Worm (Caenorhabditis elegans) whole organism, young adult: ENCODE measurements around the gene idpp-2.

Experiments used
- F39B2.1 ChIP-seq: fragments of 200-800 bp; sonication (Bioruptor generic); IDR thresholded peaks from 2 replicates; pipeline ENCODE4 v1.3.6; 2022; ENCODE audit warnings: missing genetic modification reagents, missing genetic modification characterization, missing compliant biosample characterization
- F52B5.7 ChIP-seq: sonication (generic microtip); optimal IDR thresholded peaks from 2 replicates; lab custom pipeline; 2016; ENCODE audit warnings: mild to moderate bottlenecking, missing genetic modification characterization, missing compliant biosample characterization
- F55B11.4 ChIP-seq: sonication (generic microtip); optimal IDR thresholded peaks from 2 replicates; lab custom pipeline; 2016; ENCODE audit warnings: missing compliant biosample characterization, missing genetic modification characterization, borderline replicate concordance; ENCODE audit not compliant: insufficient read depth
- F57A8.1 ChIP-seq: fragments of 200-800 bp; sonication (Bioruptor generic); optimal IDR thresholded peaks from 2 replicates; lab custom pipeline; 2018; ENCODE audit warnings: mild to moderate bottlenecking, missing genetic modification characterization, moderate library complexity, missing compliant biosample characterization
- K11D2.4 ChIP-seq: fragments of 200-800 bp; sonication (Bioruptor generic); IDR thresholded peaks from 2 replicates; pipeline ENCODE4 v1.3.6; 2022; ENCODE audit warnings: missing genetic modification reagents, missing genetic modification characterization, missing compliant biosample characterization
- K12H6.12 ChIP-seq: fragments of 200-800 bp; sonication (Bioruptor generic); optimal IDR thresholded peaks from 2 replicates; lab custom pipeline; 2018; ENCODE audit warnings: mild to moderate bottlenecking, missing genetic modification characterization, missing compliant biosample characterization
- Y53F4B.3 ChIP-seq: fragments of 200-800 bp; sonication (Bioruptor generic); IDR thresholded peaks from 2 replicates; pipeline ENCODE4 v1.3.6; 2022; ENCODE audit warnings: missing genetic modification reagents, missing genetic modification characterization, missing compliant biosample characterization
- Y56A3A.18 ChIP-seq: fragments of 200-800 bp; sonication (Bioruptor generic); IDR thresholded peaks from 2 replicates; pipeline ENCODE4 v1.3.6; 2022; ENCODE audit warnings: missing genetic modification reagents, missing genetic modification characterization, missing compliant biosample characterization
- Y79H2A.3 ChIP-seq: fragments of 200-800 bp; sonication (Bioruptor generic); conservative IDR thresholded peaks from 2 replicates; pipeline ENCODE4 v1.3.6; 2022; ENCODE audit warnings: missing genetic modification reagents, missing genetic modification characterization, missing compliant biosample characterization
- aptf-2 ChIP-seq: fragments of 200-800 bp; sonication (Bioruptor generic); conservative IDR thresholded peaks from 2 replicates; pipeline ENCODE4 v1.3.6; 2022; ENCODE audit warnings: missing genetic modification reagents, missing genetic modification characterization, missing compliant biosample characterization
- attf-6 ChIP-seq: fragments of 200-800 bp; sonication (Bioruptor generic); IDR thresholded peaks from 2 replicates; pipeline ENCODE4 v1.3.6; 2022; ENCODE audit warnings: missing genetic modification reagents, missing genetic modification characterization, missing compliant biosample characterization
- cebp-2 ChIP-seq: fragments of 200-800 bp; sonication (Bioruptor generic); IDR thresholded peaks from 2 replicates; pipeline ENCODE4 v1.3.6; 2022; ENCODE audit warnings: missing genetic modification characterization, missing compliant biosample characterization
- chd-7 ChIP-seq: sonication (generic microtip); optimal IDR thresholded peaks from 2 replicates; lab custom pipeline; 2016; ENCODE audit warnings: mild to moderate bottlenecking, missing genetic modification characterization, moderate library complexity, missing compliant biosample characterization
- efl-1 ChIP-seq: fragments of 150-350 bp; optimal IDR thresholded peaks from 2 replicates; lab custom pipeline; 2014; ENCODE audit warnings: missing biosample characterization, missing genetic modification reagents, missing genetic modification characterization
- egl-44 ChIP-seq: fragments of 200-800 bp; sonication (Bioruptor generic); IDR thresholded peaks from 2 replicates; pipeline ENCODE4 v1.3.6; 2022; ENCODE audit warnings: missing genetic modification reagents, missing genetic modification characterization, missing compliant biosample characterization
- fkh-3 ChIP-seq: sonication (generic microtip); optimal IDR thresholded peaks from 2 replicates; lab custom pipeline; 2016; ENCODE audit warnings: mild to moderate bottlenecking, missing genetic modification characterization, missing compliant biosample characterization
- gei-17 ChIP-seq: fragments of 200-800 bp; sonication (Bioruptor generic); optimal IDR thresholded peaks from 2 replicates; lab custom pipeline; 2018; ENCODE audit warnings: mild to moderate bottlenecking, missing genetic modification characterization, missing compliant biosample characterization
- hmg-1.2 ChIP-seq: fragments of 200-800 bp; sonication (Bioruptor generic); IDR thresholded peaks from 2 replicates; pipeline ENCODE4 v1.3.6; 2022; ENCODE audit warnings: missing genetic modification reagents, missing genetic modification characterization, missing compliant biosample characterization
- hmg-20 ChIP-seq: fragments of 200-800 bp; sonication (Bioruptor generic); IDR thresholded peaks from 2 replicates; pipeline ENCODE4 v1.3.6; 2022; ENCODE audit warnings: missing genetic modification reagents, missing genetic modification characterization, missing compliant biosample characterization
- hrde-1 ChIP-seq: sonication (generic microtip); optimal IDR thresholded peaks from 2 replicates; lab custom pipeline; 2016; ENCODE audit warnings: missing genetic modification characterization, mild to moderate bottlenecking, missing compliant biosample characterization, moderate library complexity, missing genotype, missing genetic modification reagents, borderline replicate concordance
- lin-35 ChIP-seq, 3 experiments: fragments of 150-350 bp in 2 of 3; sonication (generic microtip) in 1 of 3; optimal IDR thresholded peaks; 2 replicates each; lab custom pipeline; 2014 to 2018; ENCODE audit warnings: missing biosample characterization in 3 of 3, missing genetic modification characterization in 3 of 3, missing genetic modification reagents in 3 of 3
- lir-1 ChIP-seq: fragments of 200-800 bp; sonication (Bioruptor generic); conservative IDR thresholded peaks from 2 replicates; pipeline ENCODE4 v1.3.6; 2022; ENCODE audit warnings: missing genetic modification reagents, missing genetic modification characterization, missing compliant biosample characterization
- madf-3 ChIP-seq: fragments of 200-800 bp; sonication (Bioruptor generic); IDR thresholded peaks from 2 replicates; pipeline ENCODE4 v1.3.6; 2022; ENCODE audit warnings: missing genetic modification reagents, missing genetic modification characterization, missing compliant biosample characterization
- mel-28 ChIP-seq: sonication (generic microtip); optimal IDR thresholded peaks from 2 replicates; lab custom pipeline; 2016; ENCODE audit warnings: borderline replicate concordance, mild to moderate bottlenecking, missing genetic modification characterization, missing compliant biosample characterization
- mxl-1 ChIP-seq: sonication (generic microtip); optimal IDR thresholded peaks from 2 replicates; lab custom pipeline; 2016; ENCODE audit warnings: missing genetic modification characterization, missing compliant biosample characterization
- nfyb-1 ChIP-seq: fragments of 200-800 bp; sonication (Bioruptor generic); IDR thresholded peaks from 2 replicates; pipeline ENCODE4 v1.3.6; 2022; ENCODE audit warnings: missing genetic modification reagents, missing genetic modification characterization, missing compliant biosample characterization
- nhr-27 ChIP-seq: fragments of 200-800 bp; sonication (Bioruptor generic); optimal IDR thresholded peaks from 2 replicates; lab custom pipeline; 2018; ENCODE audit warnings: mild to moderate bottlenecking, missing genetic modification characterization, moderate library complexity, missing compliant biosample characterization
- nhr-80 ChIP-seq: sonication (generic microtip); optimal IDR thresholded peaks from 2 replicates; lab custom pipeline; 2016; ENCODE audit warnings: missing genetic modification characterization, missing compliant biosample characterization
- nhr-90 ChIP-seq: sonication (generic microtip); optimal IDR thresholded peaks from 2 replicates; lab custom pipeline; 2016; ENCODE audit warnings: missing genotype, mild to moderate bottlenecking, missing genetic modification characterization, missing compliant biosample characterization
- rec-8 ChIP-seq, 2 experiments: sonication (generic microtip); optimal IDR thresholded peaks; 2 replicates each; lab custom pipeline; 2016; ENCODE audit warnings: mild to moderate bottlenecking in 2 of 2, missing genetic modification characterization in 2 of 2, missing genetic modification reagents in 2 of 2, missing genotype in 2 of 2, missing biosample characterization in 1 of 2, missing compliant biosample characterization in 1 of 2, moderate library complexity in 1 of 2
- repo-1 ChIP-seq: sonication (generic microtip); optimal IDR thresholded peaks from 2 replicates; lab custom pipeline; 2017; ENCODE audit warnings: mild to moderate bottlenecking, missing genetic modification characterization, missing compliant biosample characterization
- sea-2 ChIP-seq: fragments of 200-800 bp; sonication (Bioruptor generic); IDR thresholded peaks from 2 replicates; pipeline ENCODE4 v1.3.6; 2022; ENCODE audit warnings: missing genetic modification characterization, missing compliant biosample characterization
- tbx-9 ChIP-seq: sonication (generic microtip); optimal IDR thresholded peaks from 2 replicates; lab custom pipeline; 2016; ENCODE audit warnings: borderline replicate concordance, missing genetic modification characterization, inconsistent platforms, missing compliant biosample characterization
- tlf-1 ChIP-seq: fragments of 200-800 bp; sonication (Bioruptor generic); optimal IDR thresholded peaks from 2 replicates; lab custom pipeline; 2018; ENCODE audit warnings: mild to moderate bottlenecking, missing genetic modification characterization, missing compliant biosample characterization
- unc-62 ChIP-seq: fragments of 150-350 bp; optimal IDR thresholded peaks from 2 replicates; lab custom pipeline; 2014; ENCODE audit warnings: missing biosample characterization, missing genetic modification reagents, missing genetic modification characterization
- zfh-2 ChIP-seq: fragments of 200-800 bp; sonication (Bioruptor generic); conservative IDR thresholded peaks from 2 replicates; pipeline ENCODE4 v1.3.6; 2022; ENCODE audit warnings: missing genetic modification reagents, missing genetic modification characterization, missing compliant biosample characterization
- ztf-6 ChIP-seq: fragments of 200-800 bp; sonication (Bioruptor generic); IDR thresholded peaks from 2 replicates; pipeline ENCODE4 v1.3.6; 2022; ENCODE audit warnings: missing genetic modification reagents, missing genetic modification characterization, missing compliant biosample characterization

The idpp-2 gene

DNA sequence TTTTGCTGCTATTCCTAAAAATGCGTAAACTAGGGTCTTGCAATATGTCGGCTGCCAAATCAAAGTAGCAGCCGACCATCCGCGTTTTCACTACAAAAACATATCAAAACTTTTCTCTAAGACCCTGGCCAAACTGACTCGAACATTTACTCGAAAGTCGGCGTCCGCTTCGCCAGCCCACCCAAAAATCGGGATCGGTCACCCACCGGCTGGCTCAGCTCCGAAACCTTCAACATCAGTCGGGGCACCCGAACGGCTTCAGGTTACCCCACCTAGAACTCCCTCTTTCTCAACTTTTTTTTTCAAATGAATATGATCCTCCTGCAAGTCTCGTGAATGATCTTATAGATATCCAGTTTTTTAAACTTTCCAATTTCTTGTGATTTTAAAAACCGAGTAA lies 36.3 kb downstream of the idpp-2 start:
- TF ChIP-seq chd-7 (tag; lab: Kevin White, UChicago) (no peak), zfh-2 (GFP tag; lab: Robert Waterston, UW) (peak; percentile 51; the same call in 1 of the 2 replicates)

- TF ChIP-seq efl-1 (GFP tag; lab: Kevin White, UChicago) (no peak), nfyb-1 (0 out of 2 replicates have a peak, but pooled peaks have one; percentile 8)
Measured at ce11 chrV:43070-43469, 41.6 kb downstream of the idpp-2 start.

DNA sequence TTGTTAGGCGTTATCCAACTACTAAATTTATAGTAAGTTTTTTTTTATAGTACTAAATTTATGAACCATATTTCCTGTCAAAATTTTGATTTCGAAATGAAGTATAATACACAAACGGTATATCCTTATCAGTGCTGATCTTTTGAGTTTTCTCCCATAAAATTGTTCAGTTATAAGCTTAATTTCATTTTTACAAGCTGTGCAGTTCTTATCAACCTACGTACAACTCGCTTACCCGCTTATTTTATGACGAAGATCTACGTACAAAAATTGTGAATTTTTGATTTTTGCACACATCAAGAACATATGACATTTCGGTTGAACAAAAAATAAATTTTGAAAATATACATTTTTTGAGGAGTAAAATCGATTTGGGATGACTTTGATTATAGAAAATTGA lies 42.6 kb downstream of the idpp-2 start:
- no peak for TF ChIP-seq Y79H2A.3 (GFP tag; lab: Robert Waterston, UW)
- no peak for TF ChIP-seq tlf-1

- TF ChIP-seq hrde-1 (tag; lab: Kevin White, UChicago) (no peak), K12H6.12 (no peak), ztf-6 (GFP tag; lab: Robert Waterston, UW) (no peak), sea-2 (GFP tag; lab: Robert Waterston, UW) (no peak), unc-62 (GFP tag; lab: Kevin White, UChicago) (no peak), hmg-20 (GFP tag; lab: Robert Waterston, UW) (no peak)
- TF ChIP-seq, all 124 proteins: peak for 0
Measured at ce11 chrV:45010-45409, 43.6 kb downstream of the idpp-2 start, which contains the start of gene B0348.2. Gene B0348.2, plus strand, starts transcription at chrV:45310.

DNA sequence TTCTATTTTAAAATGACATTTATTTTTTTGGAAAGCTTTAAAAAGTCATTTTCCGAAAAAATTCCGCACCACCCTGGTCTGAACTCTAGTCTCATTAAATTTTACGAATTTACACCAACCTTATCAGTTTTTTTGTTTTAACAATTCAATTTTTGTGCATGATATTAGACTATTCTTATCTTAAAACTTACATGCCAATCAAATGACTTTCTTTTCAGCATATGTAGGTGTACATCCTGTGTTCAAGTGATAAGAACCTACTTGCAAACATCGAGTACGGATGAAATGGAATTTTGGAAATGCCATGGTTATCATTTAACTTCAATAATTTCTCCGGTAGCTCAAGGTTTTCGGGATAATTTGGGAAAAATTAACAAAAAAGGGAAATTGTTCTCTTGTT lies 46.4 kb downstream of the idpp-2 start:
- TF ChIP-seq nhr-80 (peak; percentile 68), mxl-1 (tag; lab: Kevin White, UChicago) (no peak)

ce11 chrV:48622-49021 lies 47.2 kb downstream of the idpp-2 start, which contains the start of gene B0348.1:
Gene B0348.1, plus strand, starts transcription at chrV:48922.
- TF ChIP-seq ztf-6 (GFP tag; lab: Robert Waterston, UW): no peak
- TF ChIP-seq Y53F4B.3 (GFP tag; lab: Robert Waterston, UW): no peak
- TF ChIP-seq attf-6 (GFP tag; lab: Robert Waterston, UW): no peak
- no peak for TF ChIP-seq rec-8 (tag; optimal IDR thresholded peaks at IDR 0.05; lab: Kevin White, UChicago)
- TF ChIP-seq K11D2.4 (GFP tag; lab: Robert Waterston, UW): no peak
- no peak for TF ChIP-seq F39B2.1 (GFP tag; lab: Robert Waterston, UW)
- no peak for TF ChIP-seq F57A8.1 (GFP tag; lab: Kevin White, UChicago)
- TF ChIP-seq gei-17: no peak
- no peak for TF ChIP-seq lir-1 (GFP tag; lab: Robert Waterston, UW)
- no peak for TF ChIP-seq tbx-9 (tag; lab: Kevin White, UChicago)
- no peak for TF ChIP-seq F52B5.7 (tag; lab: Kevin White, UChicago)

DNA sequence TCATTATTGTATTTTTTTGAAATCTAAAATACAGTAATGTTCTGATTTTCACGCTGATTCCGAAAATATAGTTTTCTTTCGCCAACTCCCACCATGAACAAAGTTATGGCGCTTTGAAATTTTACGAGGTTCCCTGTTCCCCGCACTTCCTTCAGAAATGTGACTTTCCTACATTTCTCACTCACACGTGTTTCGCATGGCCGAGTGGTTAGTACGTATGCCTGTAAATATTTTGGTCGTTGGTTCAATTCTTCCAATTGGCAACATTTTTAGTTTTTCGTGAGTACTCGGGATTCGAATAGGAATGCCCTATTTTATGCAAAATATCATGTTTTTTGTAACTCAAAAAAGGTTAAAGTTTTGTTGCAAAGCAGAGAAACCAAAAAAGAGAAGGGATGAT lies 51.9 kb downstream of the idpp-2 start:
- TF ChIP-seq mel-28 (tag; lab: Kevin White, UChicago) (no peak), K12H6.12 (peak; percentile 57), mxl-1 (tag; lab: Kevin White, UChicago) (peak; percentile 54), fkh-3 (peak; percentile 79), egl-44 (GFP tag; lab: Robert Waterston, UW) (peak; percentile 66; the same call in 1 of the 2 replicates), hmg-1.2 (GFP tag; lab: Robert Waterston, UW) (peak; percentile 81), nhr-90 (tag; lab: Kevin White, UChicago) (peak; percentile 57), Y56A3A.18 (GFP tag; lab: Robert Waterston, UW) (peak; percentile 96), aptf-2 (GFP tag; lab: Robert Waterston, UW) (no peak), madf-3 (GFP tag; lab: Robert Waterston, UW) (no peak), nhr-27 (tag; lab: Kevin White, UChicago) (peak; percentile 32), F55B11.4 (no peak), lin-35 (GFP tag; optimal IDR thresholded peaks at IDR 0.05; lab: Kevin White, UChicago) (peak in 1 of 3 experiments; percentile 36), tlf-1 (peak; percentile 22), chd-7 (tag; lab: Kevin White, UChicago) (peak; percentile 80), repo-1 (tag; lab: Kevin White, UChicago) (peak; percentile 9), nfyb-1 (peak; percentile 89; the same call in 1 of the 2 replicates), cebp-2 (GFP tag; lab: Robert Waterston, UW) (0 out of 2 replicates have a peak, but pooled peaks have one; percentile 42)
